Worm (Caenorhabditis elegans) whole organism, L2 larva: ENCODE results near the gene set-5.

Experiments
- C34F6.9 ChIP-seq: fragments of 150-350 bp; optimal IDR thresholded peaks from 2 replicates; lab custom pipeline; 2014; ENCODE audit warnings: missing biosample characterization, missing genetic modification characterization
- F13H6.1 ChIP-seq: sonication (generic microtip); optimal IDR thresholded peaks from 2 replicates; lab custom pipeline; 2016; ENCODE audit warnings: missing genetic modification characterization, missing compliant biosample characterization
- R02D3.7 ChIP-seq: fragments of 150-350 bp; optimal IDR thresholded peaks from 2 replicates; lab custom pipeline; 2014; ENCODE audit warnings: missing biosample characterization, missing genetic modification characterization
- Y55F3AM.14 ChIP-seq: fragments of 200-800 bp; sonication (Bioruptor generic); optimal IDR thresholded peaks from 2 replicates; lab custom pipeline; 2018; ENCODE audit warnings: mild to moderate bottlenecking, missing genetic modification characterization, missing compliant biosample characterization
- ZK546.5 ChIP-seq: sonication (generic microtip); optimal IDR thresholded peaks from 2 replicates; lab custom pipeline; 2017; ENCODE audit warnings: missing biosample characterization, missing genetic modification characterization
- alr-1 ChIP-seq: fragments of 150-350 bp; optimal IDR thresholded peaks from 2 replicates; lab custom pipeline; 2014; ENCODE audit warnings: missing biosample characterization, missing genetic modification characterization
- aly-2 ChIP-seq: fragments of 150-350 bp; optimal IDR thresholded peaks from 2 replicates; lab custom pipeline; 2014; ENCODE audit warnings: missing biosample characterization, missing genetic modification characterization
- blmp-1 ChIP-seq: sonication (generic microtip); optimal IDR thresholded peaks from 2 replicates; lab custom pipeline; 2017; ENCODE audit warnings: missing genetic modification characterization, mild to moderate bottlenecking, missing compliant biosample characterization, antibody characterized with exemption, moderate library complexity; ENCODE audit not compliant: insufficient read depth
- ceh-16 ChIP-seq: fragments of 150-350 bp; optimal IDR thresholded peaks from 2 replicates; lab custom pipeline; 2014; ENCODE audit warnings: missing biosample characterization, missing genetic modification characterization
- ceh-82 ChIP-seq: fragments of 150-350 bp; optimal IDR thresholded peaks from 2 replicates; lab custom pipeline; 2014; ENCODE audit warnings: missing biosample characterization, missing genetic modification characterization
- crh-2 ChIP-seq: sonication (generic microtip); optimal IDR thresholded peaks from 2 replicates; lab custom pipeline; 2017; ENCODE audit warnings: missing biosample characterization, missing genetic modification characterization
- dmd-4 ChIP-seq: sonication (generic microtip); optimal IDR thresholded peaks from 2 replicates; lab custom pipeline; 2017; ENCODE audit warnings: missing biosample characterization, missing genetic modification characterization
- elt-3 ChIP-seq: sonication (generic microtip); optimal IDR thresholded peaks from 2 replicates; lab custom pipeline; 2017; ENCODE audit warnings: missing biosample characterization, missing genetic modification characterization
- fos-1 ChIP-seq: fragments of 150-350 bp; optimal IDR thresholded peaks from 2 replicates; lab custom pipeline; 2014; ENCODE audit warnings: missing biosample characterization, missing genetic modification characterization
- gmeb-1 ChIP-seq: fragments of 150-350 bp; optimal IDR thresholded peaks from 2 replicates; lab custom pipeline; 2014; ENCODE audit warnings: missing biosample characterization, missing genetic modification characterization
- lin-11 ChIP-seq: fragments of 150-350 bp; sonication (generic microtip); optimal IDR thresholded peaks from 2 replicates; lab custom pipeline; 2014; ENCODE audit warnings: missing biosample characterization, missing genetic modification characterization, inconsistent platforms, mixed read lengths
- lin-13 ChIP-seq: fragments of 150-350 bp; optimal IDR thresholded peaks from 2 replicates; lab custom pipeline; 2014; ENCODE audit warnings: missing biosample characterization, missing genetic modification reagents, missing genetic modification characterization
- lin-39 ChIP-seq: fragments of 150-350 bp; optimal IDR thresholded peaks from 2 replicates; lab custom pipeline; 2014; ENCODE audit warnings: missing biosample characterization, missing genetic modification reagents, missing genetic modification characterization
- lsy-2 ChIP-seq, 2 experiments: fragments of 150-350 bp in 1 of 2; sonication (generic microtip) in 1 of 2; optimal IDR thresholded peaks; 2 replicates each; lab custom pipeline; 2014 to 2017; ENCODE audit warnings: missing biosample characterization in 2 of 2, missing genetic modification characterization in 2 of 2
- mab-5 ChIP-seq: fragments of 150-350 bp; optimal IDR thresholded peaks from 2 replicates; lab custom pipeline; 2014; ENCODE audit warnings: missing biosample characterization, missing genetic modification characterization
- mbf-1 ChIP-seq: sonication (generic microtip); optimal IDR thresholded peaks from 2 replicates; lab custom pipeline; 2017; ENCODE audit warnings: missing biosample characterization, missing genetic modification characterization
- mdl-1 ChIP-seq, 2 experiments: fragments of 150-350 bp in 1 of 2; sonication (generic microtip) in 1 of 2; optimal IDR thresholded peaks; 2 replicates each; lab custom pipeline; 2017; ENCODE audit warnings: missing biosample characterization in 2 of 2, missing genetic modification characterization in 2 of 2
- nhr-10 ChIP-seq: sonication (generic microtip); optimal IDR thresholded peaks from 2 replicates; lab custom pipeline; 2017; ENCODE audit warnings: missing biosample characterization, missing genetic modification characterization
- nhr-11 ChIP-seq: fragments of 150-350 bp; optimal IDR thresholded peaks from 2 replicates; lab custom pipeline; 2014; ENCODE audit warnings: missing biosample characterization, missing genetic modification characterization
- nhr-12 ChIP-seq: fragments of 150-350 bp; optimal IDR thresholded peaks from 2 replicates; lab custom pipeline; 2014; ENCODE audit warnings: missing biosample characterization, missing genetic modification characterization
- nhr-129 ChIP-seq: fragments of 150-350 bp; optimal IDR thresholded peaks from 2 replicates; lab custom pipeline; 2014; ENCODE audit warnings: missing biosample characterization, missing genetic modification characterization
- nhr-23 ChIP-seq: fragments of 150-350 bp; optimal IDR thresholded peaks from 2 replicates; lab custom pipeline; 2014; ENCODE audit warnings: missing biosample characterization, missing genetic modification reagents, missing genetic modification characterization
- nhr-237 ChIP-seq: fragments of 150-350 bp; optimal IDR thresholded peaks from 2 replicates; lab custom pipeline; 2014; ENCODE audit warnings: missing biosample characterization, missing genetic modification characterization
- nhr-25 ChIP-seq: fragments of 150-350 bp; sonication (generic microtip); optimal IDR thresholded peaks from 3 replicates; lab custom pipeline; 2014; ENCODE audit warnings: missing biosample characterization, missing genetic modification characterization
- nhr-6 ChIP-seq: fragments of 150-350 bp; optimal IDR thresholded peaks from 2 replicates; lab custom pipeline; 2014; ENCODE audit warnings: missing biosample characterization, missing genetic modification characterization
- nhr-77 ChIP-seq: fragments of 150-350 bp; optimal IDR thresholded peaks from 2 replicates; lab custom pipeline; 2014; ENCODE audit warnings: missing biosample characterization, missing genetic modification characterization
- peb-1 ChIP-seq: fragments of 150-350 bp; optimal IDR thresholded peaks from 2 replicates; lab custom pipeline; 2014; ENCODE audit warnings: missing biosample characterization, missing genetic modification characterization
- sem-4 ChIP-seq: fragments of 150-350 bp; optimal IDR thresholded peaks from 2 replicates; lab custom pipeline; 2014; ENCODE audit warnings: missing biosample characterization, missing genetic modification reagents, missing genetic modification characterization
- skn-1 ChIP-seq: sonication (generic microtip); optimal IDR thresholded peaks from 2 replicates; lab custom pipeline; 2017; ENCODE audit warnings: missing biosample characterization, missing genetic modification characterization
- sma-3 ChIP-seq: sonication (generic microtip); optimal IDR thresholded peaks from 2 replicates; lab custom pipeline; 2016; ENCODE audit warnings: missing genetic modification reagents, missing genetic modification characterization, missing compliant biosample characterization
- sma-9 ChIP-seq, 2 experiments: fragments of 150-350 bp in 1 of 2; sonication (generic microtip) in 1 of 2; optimal IDR thresholded peaks; 2 replicates each; lab custom pipeline; 2014 to 2016; ENCODE audit warnings: missing genetic modification characterization in 2 of 2, mild to moderate bottlenecking in 1 of 2, missing biosample characterization in 1 of 2, missing compliant biosample characterization in 1 of 2, missing genetic modification reagents in 1 of 2, moderate library complexity in 1 of 2
- snpc-4 ChIP-seq: fragments of 150-350 bp; optimal IDR thresholded peaks from 2 replicates; lab custom pipeline; 2014; ENCODE audit warnings: missing biosample characterization, missing genetic modification characterization
- unc-39 ChIP-seq: fragments of 150-350 bp; optimal IDR thresholded peaks from 2 replicates; lab custom pipeline; 2014; ENCODE audit warnings: missing biosample characterization, missing genetic modification characterization
- unc-55 ChIP-seq: fragments of 150-350 bp; sonication (generic microtip); optimal IDR thresholded peaks from 3 replicates; lab custom pipeline; 2014; ENCODE audit warnings: missing biosample characterization, missing genetic modification reagents, missing genetic modification characterization
- unc-62 ChIP-seq: fragments of 150-350 bp; optimal IDR thresholded peaks from 2 replicates; lab custom pipeline; 2014; ENCODE audit warnings: missing biosample characterization, missing genetic modification reagents, missing genetic modification characterization
- zag-1 ChIP-seq: fragments of 150-350 bp; optimal IDR thresholded peaks from 2 replicates; lab custom pipeline; 2014; ENCODE audit warnings: missing biosample characterization, missing genetic modification characterization
- ztf-1 ChIP-seq: fragments of 200-800 bp; sonication (Bioruptor generic); conservative IDR thresholded peaks from 2 replicates; pipeline ENCODE4 v1.3.6; 2022; ENCODE audit warnings: missing genetic modification characterization, missing compliant biosample characterization
- ztf-11 ChIP-seq: sonication (generic microtip); optimal IDR thresholded peaks from 2 replicates; lab custom pipeline; 2017; ENCODE audit warnings: missing biosample characterization, missing genetic modification characterization
- ztf-4 ChIP-seq: fragments of 150-350 bp; optimal IDR thresholded peaks from 2 replicates; lab custom pipeline; 2014; ENCODE audit warnings: missing biosample characterization, missing genetic modification characterization

Gene set-5

DNA sequence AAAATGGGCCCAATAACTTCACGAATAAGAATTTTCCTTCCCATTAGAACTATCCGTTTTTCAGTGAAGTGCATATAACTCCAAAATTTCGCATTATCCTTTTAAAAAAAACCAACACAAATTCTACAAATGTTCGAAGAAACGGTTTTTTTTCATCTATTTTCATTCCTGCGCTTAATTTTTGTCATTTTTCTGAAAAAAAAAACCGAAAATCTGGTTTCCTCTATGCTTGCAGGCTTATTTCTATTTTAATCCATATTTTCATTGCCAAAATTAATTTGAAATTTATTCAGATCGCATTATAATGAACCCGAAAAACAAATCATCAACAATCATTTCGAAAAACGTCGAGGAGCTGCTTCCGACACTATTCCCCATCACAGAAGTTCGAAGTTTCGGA is at the start of gene set-5:
Gene set-5, plus strand, starts transcription at position 301 of the 400 bp plus-strand sequence.
- TF ChIP-seq ztf-4 (no peak), lin-11 (tag; lab: Kevin White, UChicago) (no peak), sma-3 (GFP tag; lab: Kevin White, UChicago) (no peak), blmp-1 (tag; lab: Kevin White, UChicago) (no peak), ceh-16 (tag; lab: Kevin White, UChicago) (no peak), nhr-11 (tag; lab: Kevin White, UChicago) (no peak), alr-1 (tag; lab: Kevin White, UChicago) (no peak), C34F6.9 (no peak), lin-39 (tag; lab: Kevin White, UChicago) (no peak), Y55F3AM.14 (GFP tag; lab: Kevin White, UChicago) (no peak), nhr-237 (tag; lab: Kevin White, UChicago) (no peak), ztf-1 (GFP tag; lab: Robert Waterston, UW) (no peak), lin-13 (no peak), elt-3 (tag; lab: Kevin White, UChicago) (no peak), nhr-77 (tag; lab: Kevin White, UChicago) (no peak), mdl-1 (tag; optimal IDR thresholded peaks at IDR 0.05; lab: Kevin White, UChicago) (no peak)

ce11 chrV:14649929-14650328 is 48.8 kb upstream of the set-5 start:
- peak; percentile 62 for TF ChIP-seq C34F6.9
- TF ChIP-seq lin-11 (tag; lab: Kevin White, UChicago) = no peak
- TF ChIP-seq nhr-11 (tag; lab: Kevin White, UChicago) = no peak
- TF ChIP-seq sma-3 (GFP tag; lab: Kevin White, UChicago) = no peak
- TF ChIP-seq mbf-1 (tag; lab: Kevin White, UChicago) = no peak
- TF ChIP-seq mab-5 (tag; lab: Kevin White, UChicago) = peak; percentile 27
- no peak for TF ChIP-seq alr-1 (tag; lab: Kevin White, UChicago)
- no peak for TF ChIP-seq nhr-25
- no peak for TF ChIP-seq ztf-11 (tag; lab: Kevin White, UChicago)
- TF ChIP-seq nhr-23 = no peak
- TF ChIP-seq snpc-4 (tag; lab: Kevin White, UChicago) = no peak
- no peak for TF ChIP-seq crh-2 (tag; lab: Kevin White, UChicago)
- TF ChIP-seq ZK546.5 (tag; lab: Kevin White, UChicago) = no peak
- no peak for TF ChIP-seq ceh-16 (tag; lab: Kevin White, UChicago)
- TF ChIP-seq zag-1 (tag; lab: Kevin White, UChicago) = no peak
- no peak for TF ChIP-seq ceh-82 (tag; lab: Kevin White, UChicago)
- TF ChIP-seq unc-55 = no peak
- TF ChIP-seq mdl-1 (tag; optimal IDR thresholded peaks at IDR 0.05; lab: Kevin White, UChicago) = no peak
- TF ChIP-seq elt-3 (tag; lab: Kevin White, UChicago) = no peak
- TF ChIP-seq unc-62 (GFP tag; lab: Kevin White, UChicago) = no peak
- peak; percentile 58 for TF ChIP-seq nhr-129 (tag; lab: Kevin White, UChicago)
- no peak for TF ChIP-seq dmd-4 (tag; lab: Kevin White, UChicago)
- TF ChIP-seq peb-1 (tag; lab: Kevin White, UChicago) = no peak
- peak in 1 of 2 experiments; percentile 47 for TF ChIP-seq lsy-2 (tag; optimal IDR thresholded peaks at IDR 0.05; lab: Kevin White, UChicago)
- no peak for TF ChIP-seq aly-2 (tag; lab: Kevin White, UChicago)
- TF ChIP-seq lin-39 (tag; lab: Kevin White, UChicago) = peak; percentile 1
- TF ChIP-seq nhr-10 (tag; lab: Kevin White, UChicago) = no peak
- no peak for TF ChIP-seq gmeb-1 (tag; lab: Kevin White, UChicago)
- no peak for TF ChIP-seq nhr-6 (tag; lab: Kevin White, UChicago)
- peak; percentile 31 for TF ChIP-seq sem-4 (tag; lab: Kevin White, UChicago)
- TF ChIP-seq Y55F3AM.14 (GFP tag; lab: Kevin White, UChicago) = no peak
- no peak for TF ChIP-seq nhr-12 (tag; lab: Kevin White, UChicago)
- no peak for TF ChIP-seq ztf-1 (GFP tag; lab: Robert Waterston, UW)
- TF ChIP-seq nhr-237 (tag; lab: Kevin White, UChicago) = no peak
- TF ChIP-seq unc-39 (tag; lab: Kevin White, UChicago) = no peak
- no peak for TF ChIP-seq fos-1 (tag; lab: Kevin White, UChicago)
- no peak for TF ChIP-seq ztf-4
- no peak for TF ChIP-seq F13H6.1 (tag; lab: Kevin White, UChicago)
- no peak for TF ChIP-seq R02D3.7
- no peak for TF ChIP-seq skn-1
- peak; percentile 6 for TF ChIP-seq sma-9 (GFP tag; optimal IDR thresholded peaks at IDR 0.05; lab: Kevin White, UChicago)
- no peak for TF ChIP-seq sma-9 (tag; optimal IDR thresholded peaks at IDR 0.05; lab: Kevin White, UChicago)
- no peak for TF ChIP-seq blmp-1 (tag; lab: Kevin White, UChicago)
